Fruit fly (Drosophila melanogaster) whole organism, embryonic: ENCODE results near the gene CG33160.
A peak's percentile ranks its signal among the peaks of the same experiment; 100 is the strongest.

Source experiments
- Ada2b ChIP-seq: fragments of 200-800 bp; sonication (Bioruptor generic); IDR thresholded peaks from 2 replicates; pipeline ENCODE4 v1.3.6; 2022; ENCODE audit warnings: missing biosample characterization, missing genetic modification characterization
- CG10267 ChIP-seq: fragments of 200-800 bp; sonication (Bioruptor generic); optimal IDR thresholded peaks from 2 replicates; lab custom pipeline; 2018; ENCODE audit warnings: missing biosample characterization, mild to moderate bottlenecking, missing genetic modification characterization, moderate library complexity
- CG10321 ChIP-seq: fragments of 200-800 bp; sonication (Bioruptor generic); IDR thresholded peaks from 2 replicates; pipeline ENCODE4 v1.3.6; 2022; ENCODE audit warnings: missing biosample characterization, missing genetic modification characterization
- CG11456 ChIP-seq: fragments of 200-800 bp; sonication (Bioruptor generic); IDR thresholded peaks from 3 replicates; pipeline ENCODE4 v1.3.6; 2022; ENCODE audit warnings: missing biosample characterization, missing genetic modification characterization
- CG12391 ChIP-seq: fragments of 200-800 bp; sonication (Bioruptor generic); optimal IDR thresholded peaks from 3 replicates; lab custom pipeline; 2018; ENCODE audit warnings: missing biosample characterization, mild to moderate bottlenecking, missing genetic modification characterization, moderate library complexity
- CG17328 ChIP-seq: fragments of 200-800 bp; sonication (Bioruptor generic); IDR thresholded peaks from 2 replicates; pipeline ENCODE4 v1.3.6; 2022; ENCODE audit warnings: missing biosample characterization, missing genetic modification characterization
- CG1792 ChIP-seq: fragments of 200-800 bp; sonication (Bioruptor generic); optimal IDR thresholded peaks from 2 replicates; lab custom pipeline; 2016; ENCODE audit warnings: missing biosample characterization, missing genetic modification characterization
- CG18262 ChIP-seq: fragments of 200-800 bp; optimal IDR thresholded peaks from 3 replicates; lab custom pipeline; 2019; ENCODE audit warnings: missing biosample characterization, mild to moderate bottlenecking, missing genetic modification characterization, moderate library complexity
- CG18619 ChIP-seq: fragments of 200-800 bp; sonication (Bioruptor generic); optimal IDR thresholded peaks from 3 replicates; lab custom pipeline; 2017; ENCODE audit warnings: missing biosample characterization, mild to moderate bottlenecking, missing genetic modification characterization
- CG2712 ChIP-seq: fragments of 200-800 bp; optimal IDR thresholded peaks from 3 replicates; lab custom pipeline; 2019; ENCODE audit warnings: missing biosample characterization, mild to moderate bottlenecking, missing genetic modification characterization, moderate library complexity
- CG30020 ChIP-seq: fragments of 200-800 bp; optimal IDR thresholded peaks from 2 replicates; lab custom pipeline; 2019; ENCODE audit warnings: missing biosample characterization, mild to moderate bottlenecking, missing genetic modification characterization, moderate library complexity
- CG34224 ChIP-seq: fragments of 200-800 bp; sonication (Bioruptor generic); IDR thresholded peaks from 3 replicates; pipeline ENCODE4 v1.3.6; 2022; ENCODE audit warnings: missing biosample characterization, missing genetic modification characterization; ENCODE audit not compliant: partially characterized antibody
- CG34422 ChIP-seq: fragments of 200-800 bp; sonication (Bioruptor generic); IDR thresholded peaks from 3 replicates; pipeline ENCODE4 v1.3.6; 2022; ENCODE audit warnings: missing biosample characterization, missing genetic modification characterization
- CG3726 ChIP-seq: fragments of 200-800 bp; sonication (Bioruptor generic); IDR thresholded peaks from 3 replicates; pipeline ENCODE4, ENCODE4 v1.3.6; 2022; ENCODE audit warnings: missing biosample characterization, missing genetic modification characterization
- CG3995 ChIP-seq: fragments of 200-800 bp; sonication (Bioruptor generic); optimal IDR thresholded peaks from 3 replicates; lab custom pipeline; 2016; ENCODE audit warnings: missing biosample characterization, missing genetic modification characterization
- CG5953 ChIP-seq: fragments of 200-800 bp; sonication (Bioruptor generic); IDR thresholded peaks from 2 replicates; pipeline ENCODE4 v1.3.6; 2022; ENCODE audit warnings: missing biosample characterization, missing genetic modification characterization
- CG6791 ChIP-seq: fragments of 200-800 bp; sonication (Bioruptor generic); IDR thresholded peaks from 3 replicates; pipeline ENCODE4 v1.3.6; 2022; ENCODE audit warnings: missing biosample characterization, missing genetic modification characterization; ENCODE audit not compliant: partially characterized antibody
- CG9817 ChIP-seq: fragments of 200-800 bp; sonication (Bioruptor generic); optimal IDR thresholded peaks from 2 replicates; lab custom pipeline; 2018; ENCODE audit warnings: missing biosample characterization, mild to moderate bottlenecking, missing genetic modification characterization, moderate library complexity
- CG9876 ChIP-seq: fragments of 200-800 bp; sonication (Bioruptor generic); optimal IDR thresholded peaks from 2 replicates; lab custom pipeline; 2016; ENCODE audit warnings: missing biosample characterization, missing genetic modification characterization
- CTCF ChIP-seq: fragments of 200-800 bp; sonication (Bioruptor generic); optimal IDR thresholded peaks from 2 replicates; lab custom pipeline; 2017; ENCODE audit warnings: missing biosample characterization, mild to moderate bottlenecking, missing genetic modification characterization, moderate library complexity
- D ChIP-seq, 2 experiments: fragments of 200-800 bp in 1 of 2; fragments of >200 bp in 1 of 2; sonication (Bioruptor generic) in 1 of 2; optimal IDR thresholded peaks; 2 replicates in 1 of 2; 3 replicates in 1 of 2; lab custom pipeline; 2017; ENCODE audit warnings: mild to moderate bottlenecking in 1 of 2, missing biosample characterization in 1 of 2, missing genetic modification characterization in 1 of 2, missing genetic modification reagents in 1 of 2
- Ets97D ChIP-seq: fragments of 200-800 bp; sonication (Bioruptor generic); optimal IDR thresholded peaks from 3 replicates; lab custom pipeline; 2016; ENCODE audit warnings: missing biosample characterization, missing genetic modification characterization
- HLH4C ChIP-seq: fragments of 200-800 bp; sonication (Bioruptor generic); IDR thresholded peaks from 3 replicates; pipeline ENCODE4 v1.3.6; 2022; ENCODE audit warnings: missing biosample characterization, missing genetic modification characterization; ENCODE audit not compliant: partially characterized antibody
- HLH54F ChIP-seq: fragments of 200-800 bp; sonication (Bioruptor generic); optimal IDR thresholded peaks from 3 replicates; lab custom pipeline; 2016; ENCODE audit warnings: missing biosample characterization, missing genetic modification characterization
- Mad ChIP-seq: fragments of 200-800 bp; sonication (Bioruptor generic); optimal IDR thresholded peaks from 2 replicates; lab custom pipeline; 2016; ENCODE audit warnings: missing biosample characterization, missing genetic modification characterization
- Opbp ChIP-seq: fragments of 200-800 bp; sonication (Bioruptor generic); IDR thresholded peaks from 3 replicates; pipeline ENCODE4 v1.3.6; 2022; ENCODE audit warnings: missing biosample characterization, missing genetic modification characterization; ENCODE audit not compliant: partially characterized antibody
- Optix ChIP-seq: fragments of 200-800 bp; sonication (Bioruptor generic); IDR thresholded peaks from 3 replicates; pipeline ENCODE4 v1.3.6; 2022; ENCODE audit warnings: missing biosample characterization, missing genetic modification characterization
- YL-1 ChIP-seq: fragments of 200-800 bp; sonication (Bioruptor generic); optimal IDR thresholded peaks from 3 replicates; lab custom pipeline; 2017; ENCODE audit warnings: missing biosample characterization, mild to moderate bottlenecking, missing genetic modification characterization
- amos ChIP-seq: fragments of 200-800 bp; sonication (Bioruptor generic); IDR thresholded peaks from 2 replicates; pipeline ENCODE4 v1.3.6; 2022; ENCODE audit warnings: missing biosample characterization, missing genetic modification characterization; ENCODE audit not compliant: partially characterized antibody
- ato ChIP-seq: fragments of 200-800 bp; sonication (Bioruptor generic); IDR thresholded peaks from 2 replicates; pipeline ENCODE4 v1.3.6; 2022; ENCODE audit warnings: missing biosample characterization, missing genetic modification characterization; ENCODE audit not compliant: partially characterized antibody
- chif ChIP-seq, 2 experiments: fragments of 200-800 bp; sonication (Bioruptor generic); optimal IDR thresholded peaks; 3 replicates each; lab custom pipeline; 2016; ENCODE audit warnings: missing biosample characterization in 2 of 2, missing genetic modification characterization in 2 of 2
- crc ChIP-seq: fragments of 200-800 bp; sonication (Bioruptor generic); optimal IDR thresholded peaks from 2 replicates; lab custom pipeline; 2016; ENCODE audit warnings: missing biosample characterization, missing genetic modification characterization
- dm ChIP-seq: fragments of 200-800 bp; sonication (Bioruptor generic); optimal IDR thresholded peaks from 3 replicates; lab custom pipeline; 2016; ENCODE audit warnings: missing biosample characterization, missing genetic modification characterization
- dysf ChIP-seq: fragments of 200-800 bp; sonication (Bioruptor generic); IDR thresholded peaks from 3 replicates; pipeline ENCODE4 v1.3.6; 2022; ENCODE audit warnings: missing biosample characterization, missing genetic modification characterization
- hbn ChIP-seq: fragments of 200-800 bp; sonication (Bioruptor generic); IDR thresholded peaks from 2 replicates; pipeline ENCODE4 v1.3.6; 2022; ENCODE audit warnings: missing biosample characterization, missing genetic modification characterization; ENCODE audit not compliant: partially characterized antibody
- lola ChIP-seq, 3 experiments: fragments of >200 bp in 2 of 3; fragments of 200-800 bp in 1 of 3; sonication (Bioruptor generic) in 1 of 3; optimal IDR thresholded peaks; 2 replicates each; lab custom pipeline; 2017 to 2019; ENCODE audit warnings: missing biosample characterization in 3 of 3, missing genetic modification characterization in 3 of 3, mild to moderate bottlenecking in 1 of 3, moderate library complexity in 1 of 3
- luna ChIP-seq: fragments of 200-800 bp; sonication (Bioruptor generic); optimal IDR thresholded peaks from 2 replicates; lab custom pipeline; 2016; ENCODE audit warnings: missing biosample characterization, missing genetic modification characterization
- nmo ChIP-seq: fragments of 200-800 bp; sonication (Bioruptor generic); optimal IDR thresholded peaks from 2 replicates; lab custom pipeline; 2018; ENCODE audit warnings: missing biosample characterization, mild to moderate bottlenecking, missing genetic modification characterization, moderate library complexity
- peb ChIP-seq: fragments of 200-800 bp; sonication (Bioruptor generic); IDR thresholded peaks from 2 replicates; pipeline ENCODE4 v1.3.6; 2022; ENCODE audit warnings: missing biosample characterization, missing genetic modification characterization
- pfk ChIP-seq: fragments of 200-800 bp; sonication (Bioruptor generic); optimal IDR thresholded peaks from 2 replicates; lab custom pipeline; 2018; ENCODE audit warnings: missing biosample characterization, mild to moderate bottlenecking, missing genetic modification characterization, moderate library complexity
- phol ChIP-seq: fragments of 200-800 bp; sonication (Bioruptor generic); optimal IDR thresholded peaks from 3 replicates; lab custom pipeline; 2018; ENCODE audit warnings: missing biosample characterization, mild to moderate bottlenecking, missing genetic modification characterization, moderate library complexity
- prd ChIP-seq, 3 experiments: fragments of >200 bp in 2 of 3; fragments of 200-800 bp in 1 of 3; sonication (Bioruptor generic) in 1 of 3; optimal IDR thresholded peaks in 2 of 3; IDR thresholded peaks in 1 of 3; 2 replicates in 2 of 3; 3 replicates in 1 of 3; pipeline versions ENCODE4 v1.3.6 to Lab custom; 2017 to 2022; ENCODE audit warnings: missing biosample characterization in 1 of 3, missing genetic modification characterization in 1 of 3
- salm ChIP-seq: fragments of 200-800 bp; sonication (Bioruptor generic); optimal IDR thresholded peaks from 2 replicates; lab custom pipeline; 2018; ENCODE audit warnings: missing biosample characterization, mild to moderate bottlenecking, missing genetic modification characterization
- seq ChIP-seq: fragments of 200-800 bp; sonication (Bioruptor generic); IDR thresholded peaks from 2 replicates; pipeline ENCODE4 v1.3.6; 2022; ENCODE audit warnings: missing biosample characterization, missing genetic modification characterization
- slp2 ChIP-seq: fragments of 200-800 bp; sonication (Bioruptor generic); optimal IDR thresholded peaks from 2 replicates; lab custom pipeline; 2016; ENCODE audit warnings: missing biosample characterization, missing genetic modification characterization
- sna ChIP-seq: fragments of 200-800 bp; sonication (Bioruptor generic); IDR thresholded peaks from 2 replicates; pipeline ENCODE4 v1.3.6; 2022; ENCODE audit warnings: missing biosample characterization, missing genetic modification characterization; ENCODE audit not compliant: partially characterized antibody
- sob ChIP-seq: fragments of 200-800 bp; sonication (Bioruptor generic); IDR thresholded peaks from 2 replicates; pipeline ENCODE4 v1.3.6; 2022; ENCODE audit warnings: missing biosample characterization, missing genetic modification characterization
- zf30C ChIP-seq: fragments of 200-800 bp; sonication (Bioruptor generic); optimal IDR thresholded peaks from 3 replicates; lab custom pipeline; 2018; ENCODE audit warnings: missing biosample characterization, mild to moderate bottlenecking, missing genetic modification characterization

CG33160 gene

dm6 chr3L:3178530-3179096, 27.6 kb downstream of the CG33160 start, which contains the start of the genes MnM and Girdin (continued):
- peak; percentile 60 for TF ChIP-seq CG9876 (GFP tag; lab: Kevin White, UChicago)
- peak; percentile 87 for TF ChIP-seq HLH54F
- TF ChIP-seq CG10267 (tag; lab: Kevin White, UChicago): peak; percentile 55
- TF ChIP-seq amos: peak; percentile 79
- peak; percentile 64; the same call in 1 of the 2 replicates for TF ChIP-seq ato (GFP tag; lab: Robert Waterston, UW)
- TF ChIP-seq lola (GFP tag; optimal IDR thresholded peaks at IDR 0.05; lab: Kevin White, UChicago): peak in 1 of 3 experiments; percentile 58
- TF ChIP-seq CG6791 (GFP tag; lab: Robert Waterston, UW): peak; percentile 69; the same call in 1 of the 3 replicates
- TF ChIP-seq zf30C: no peak
- TF ChIP-seq HLH4C: peak; percentile 88
- peak; percentile 51 for TF ChIP-seq slp2
- TF ChIP-seq CG5953 (GFP tag; lab: Robert Waterston, UW): no peak
- TF ChIP-seq hbn (GFP tag; lab: Robert Waterston, UW): peak; percentile 75
- TF ChIP-seq CG11456 (GFP tag; lab: Robert Waterston, UW): peak; percentile 57; the same call in 2 of the 3 replicates
- peak; percentile 65 for TF ChIP-seq phol (tag; lab: Kevin White, UChicago)
- TF ChIP-seq Ets97D (GFP tag; lab: Kevin White, UChicago): peak; percentile 79
- TF ChIP-seq D (optimal IDR thresholded peaks at IDR 0.05; lab: Kevin White, UChicago): peak; percentile 91
- TF ChIP-seq D (GFP tag; optimal IDR thresholded peaks at IDR 0.05; lab: Kevin White, UChicago): no peak
- no peak for TF ChIP-seq seq (GFP tag; lab: Robert Waterston, UW)
- TF ChIP-seq CG1792: peak; percentile 17
- peak; percentile 73 for TF ChIP-seq CG30020 (tag; lab: Kevin White, UChicago)
- TF ChIP-seq salm (tag; lab: Kevin White, UChicago): no peak
- TF ChIP-seq prd (optimal IDR thresholded peaks at IDR 0.05; lab: Kevin White, UChicago): no peak
- peak; percentile 53; the same call in 1 of the 3 replicates for TF ChIP-seq prd (GFP tag; IDR thresholded peaks at IDR 0.05; lab: Robert Waterston, UW)
- no peak for TF ChIP-seq CG17328 (GFP tag; lab: Robert Waterston, UW)
- TF ChIP-seq chif (GFP tag; optimal IDR thresholded peaks at IDR 0.05; lab: Kevin White, UChicago): peak; percentile 37 to 74
- peak; percentile 75 for TF ChIP-seq CG12391
- no peak; the same call in 1 of the 2 replicates for TF ChIP-seq Ada2b (GFP tag; lab: Robert Waterston, UW)
- TF ChIP-seq YL-1: peak; percentile 19
- TF ChIP-seq luna (GFP tag; lab: Kevin White, UChicago): peak; percentile 3
- TF ChIP-seq dysf: peak; percentile 64; the same call in 2 of the 3 replicates
- TF ChIP-seq CG3726 (GFP tag; lab: Robert Waterston, UW): no peak
- TF ChIP-seq crc: peak; percentile 0
- TF ChIP-seq sob: peak; percentile 62
- TF ChIP-seq Opbp (GFP tag; lab: Robert Waterston, UW): peak; percentile 71
- TF ChIP-seq CG3995 (GFP tag; lab: Kevin White, UChicago): peak; percentile 86
- peak; percentile 67 for TF ChIP-seq Mad
- peak; percentile 55 for TF ChIP-seq CG2712 (tag; lab: Kevin White, UChicago)
- TF ChIP-seq CTCF (GFP tag; lab: Kevin White, UChicago): no peak
- 0 out of 2 replicates have a peak, but pooled peaks have one; percentile 30 for TF ChIP-seq peb (GFP tag; lab: Robert Waterston, UW)
- peak; percentile 67 for TF ChIP-seq CG9817 (tag; lab: Kevin White, UChicago)
- peak; percentile 36 for TF ChIP-seq CG18619 (GFP tag; lab: Kevin White, UChicago)
- no peak for TF ChIP-seq CG34422
- TF ChIP-seq Optix (GFP tag; lab: Robert Waterston, UW): no peak
- no peak for TF ChIP-seq pfk (GFP tag; lab: Kevin White, UChicago)
- TF ChIP-seq CG18262 (tag; lab: Kevin White, UChicago): no peak
- peak; percentile 77 for TF ChIP-seq dm (GFP tag; lab: Kevin White, UChicago)
- TF ChIP-seq CG10321: no peak
- TF ChIP-seq sna (GFP tag; lab: Robert Waterston, UW): peak; percentile 88
- TF ChIP-seq nmo (GFP tag; lab: Kevin White, UChicago): peak; percentile 87
- peak; percentile 74; the same call in 2 of the 3 replicates for TF ChIP-seq CG34224 (GFP tag; lab: Robert Waterston, UW)
